Fruit fly (Drosophila melanogaster) S2 (cell line): Measurements from ENCODE around the gene CG7208.

Experiments used
- CG8478 ChIP-seq: fragments of >200 bp; optimal IDR thresholded peaks from 2 replicates; lab custom pipeline; 2018
- CTCF ChIP-seq, 2 experiments: fragments of >200 bp; optimal IDR thresholded peaks; 2 replicates each; lab custom pipeline; 2018

- no peak for TF ChIP-seq CG8478
- no peak for TF ChIP-seq CTCF (optimal IDR thresholded peaks at IDR 0.05; lab: Kevin White, UChicago)
These were observed 49.3 kb upstream of the CG7208 start for dm6 chr3R:18234699-18235257.
